Worm (Caenorhabditis elegans): Measurements from ENCODE around the gene F57A10.4.

F57A10.4 gene

DNA sequence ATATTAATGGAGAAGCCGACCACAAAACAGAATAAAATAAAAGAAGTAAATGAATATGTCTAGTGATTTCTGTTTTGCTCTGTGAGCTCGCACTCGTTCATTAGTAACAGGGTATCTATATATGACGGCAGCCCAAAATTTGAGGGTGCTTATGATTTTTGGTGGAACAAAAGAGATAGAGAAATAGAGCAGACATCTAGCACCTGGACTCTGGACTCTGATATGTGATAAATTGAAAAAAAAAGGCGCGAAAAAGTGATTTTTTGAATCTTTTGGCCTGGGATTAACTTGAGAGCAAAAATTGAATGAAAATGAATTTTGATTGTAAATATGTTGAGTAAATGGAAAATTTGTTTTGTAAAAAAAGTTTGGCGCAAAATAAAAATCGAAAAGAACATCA is 7.4 kb downstream of the F57A10.4 start, which contains the start of gene nhr-283:
Gene nhr-283, minus strand, starts transcription at position 101 of the 400 bp plus-strand sequence.
- TF ChIP-seq rnt-1 (tag; optimal IDR thresholded peaks at IDR 0.05) (no peak), elt-2 (tag; optimal IDR thresholded peaks at IDR 0.05) (no peak), hlh-30 (tag; optimal IDR thresholded peaks at IDR 0.05; ENCODE audit: insufficient read depth) (no peak), ceh-31 (tag; optimal IDR thresholded peaks at IDR 0.05) (no peak), C08G9.2 (tag; optimal IDR thresholded peaks at IDR 0.05) (no peak), odd-2 (tag; optimal IDR thresholded peaks at IDR 0.05) (no peak), ahr-1 (tag; optimal IDR thresholded peaks at IDR 0.05) (no peak), ceh-30 (tag; optimal IDR thresholded peaks at IDR 0.05) (no peak), pat-9 (tag; optimal IDR thresholded peaks at IDR 0.05) (no peak), K02D7.2 (tag; optimal IDR thresholded peaks at IDR 0.05) (no peak), hlh-13 (GFP tag; optimal IDR thresholded peaks at IDR 0.05) (no peak), nhr-232 (tag; optimal IDR thresholded peaks at IDR 0.05) (no peak), ceh-34 (tag; optimal IDR thresholded peaks at IDR 0.05) (no peak), sox-4 (tag; optimal IDR thresholded peaks at IDR 0.05) (no peak), ceh-2 (tag; optimal IDR thresholded peaks at IDR 0.05) (no peak), nhr-11 (tag; optimal IDR thresholded peaks at IDR 0.05) (no peak), ztf-16 (tag; optimal IDR thresholded peaks at IDR 0.05) (no peak), tbx-7 (tag; optimal IDR thresholded peaks at IDR 0.05) (no peak), T23F11.4 (GFP tag; optimal IDR thresholded peaks at IDR 0.05) (no peak), ceh-9 (tag; optimal IDR thresholded peaks at IDR 0.05) (no peak)

DNA sequence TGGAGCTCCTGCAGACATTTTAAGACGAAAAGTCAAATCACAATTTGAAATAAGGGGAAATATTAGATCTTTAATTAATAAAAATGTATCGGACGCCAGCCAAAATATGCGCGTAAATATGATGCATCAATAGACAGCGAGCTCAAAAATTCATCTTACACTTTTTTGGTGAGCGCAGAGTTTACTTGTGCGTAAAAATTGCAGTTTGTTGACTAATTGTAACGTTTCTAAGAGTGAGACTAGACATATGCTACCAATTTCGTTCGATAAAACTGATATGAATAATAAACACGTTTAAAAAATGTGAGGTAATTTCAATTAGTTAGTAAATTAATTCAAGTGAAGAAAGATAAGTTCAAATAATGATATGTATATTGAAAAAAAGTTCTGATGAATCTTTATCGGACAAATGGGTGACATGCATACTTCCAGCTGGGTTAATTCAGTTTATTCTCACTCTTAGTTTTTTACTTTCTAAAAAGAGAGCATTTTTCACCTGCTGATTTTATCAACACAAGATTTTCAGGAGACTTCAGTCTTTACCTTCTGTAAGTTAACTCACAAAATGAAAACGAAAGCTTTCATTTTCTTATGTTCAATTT is 10.0 kb downstream of the F57A10.4 start, which contains the start of the genes nhr-285 and irld-52:
Gene nhr-285, minus strand, starts transcription at position 101 of the 602 bp plus-strand sequence.
Gene irld-52, plus strand, starts transcription at position 552 of the 602 bp plus-strand sequence.
- no peak for TF ChIP-seq pag-3 (tag; optimal IDR thresholded peaks at IDR 0.05; ENCODE audit: borderline replicate concordance)
- TF ChIP-seq rnt-1 (tag; optimal IDR thresholded peaks at IDR 0.05): no peak
- no peak for TF ChIP-seq ceh-22 (tag; optimal IDR thresholded peaks at IDR 0.05)
- no peak for TF ChIP-seq ets-4 (tag; optimal IDR thresholded peaks at IDR 0.05)
- no peak for TF ChIP-seq lin-11 (tag; optimal IDR thresholded peaks at IDR 0.05)
- no peak for TF ChIP-seq fax-1 (tag; optimal IDR thresholded peaks at IDR 0.05)
- TF ChIP-seq nfya-1 (tag; optimal IDR thresholded peaks at IDR 0.05): no peak
- no peak for TF ChIP-seq ceh-2 (tag; optimal IDR thresholded peaks at IDR 0.05)
- no peak for TF ChIP-seq Y22D7AL.16 (tag; optimal IDR thresholded peaks at IDR 0.05)
- TF ChIP-seq pat-9 (tag; optimal IDR thresholded peaks at IDR 0.05): no peak
- TF ChIP-seq pha-4 (tag; optimal IDR thresholded peaks at IDR 0.05): no peak
- TF ChIP-seq ceh-18 (tag; optimal IDR thresholded peaks at IDR 0.05): no peak
- TF ChIP-seq K02D7.2 (tag; optimal IDR thresholded peaks at IDR 0.05): no peak

DNA sequence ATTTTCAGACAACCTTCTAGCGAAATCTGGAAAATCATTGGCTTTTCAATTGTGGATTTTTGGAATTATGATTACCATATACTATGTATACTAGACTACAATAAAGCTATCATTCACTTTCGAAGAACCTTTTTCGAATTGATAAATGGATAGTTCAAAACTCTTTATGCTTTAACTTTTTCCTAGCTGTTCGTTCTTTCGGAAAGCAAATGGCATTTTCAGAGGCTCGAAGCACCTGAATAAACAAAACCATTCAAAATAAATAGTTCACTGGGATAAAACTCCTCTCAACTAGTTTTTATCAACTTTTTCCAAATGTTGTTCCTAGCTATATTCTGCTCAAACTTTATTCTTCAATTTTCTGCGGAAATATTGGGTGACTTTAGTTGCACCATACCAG is 11.8 kb downstream of the F57A10.4 start, which contains the start of gene T26E4.2:
Gene T26E4.2, plus strand, starts transcription at position 301 of the 400 bp plus-strand sequence.
- TF ChIP-seq ceh-6 (GFP tag; optimal IDR thresholded peaks at IDR 0.05) (no peak), ztf-16 (tag; optimal IDR thresholded peaks at IDR 0.05) (no peak), unc-42 (tag; optimal IDR thresholded peaks at IDR 0.05) (no peak), unc-3 (GFP tag; conservative IDR thresholded peaks at IDR 0.05) (no peak), unc-3 (tag; optimal IDR thresholded peaks at IDR 0.05) (no peak), odd-2 (tag; optimal IDR thresholded peaks at IDR 0.05) (no peak), gmeb-2 (tag; optimal IDR thresholded peaks at IDR 0.05) (no peak)

DNA sequence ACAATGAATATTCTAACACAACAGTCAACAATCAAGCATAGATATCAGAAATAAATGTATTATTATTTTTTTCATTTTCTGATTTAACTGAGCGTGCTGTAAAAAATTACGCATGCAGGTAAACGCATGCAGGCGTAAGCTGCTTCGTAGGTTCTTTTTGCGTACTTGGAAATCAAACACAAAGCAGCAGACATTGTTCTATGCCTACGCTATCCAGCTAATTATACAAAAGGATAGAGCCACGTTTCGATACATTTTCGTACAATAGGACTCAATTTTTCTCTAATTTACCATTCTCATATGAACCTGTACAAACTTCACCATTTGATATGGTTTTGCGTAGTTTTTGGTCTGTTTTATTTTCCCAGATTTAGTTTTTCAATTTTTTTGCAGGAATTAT is 13.3 kb downstream of the F57A10.4 start, which contains the start of gene T26E4.3:
Gene T26E4.3, plus strand, starts transcription at position 301 of the 400 bp plus-strand sequence.
- TF ChIP-seq ama-1 (optimal IDR thresholded peaks at IDR 0.05) (no peak), che-1 (tag; optimal IDR thresholded peaks at IDR 0.05) (no peak), F13H6.1 (tag; optimal IDR thresholded peaks at IDR 0.05) (no peak), ceh-31 (tag; optimal IDR thresholded peaks at IDR 0.05) (no peak), syd-9 (tag; optimal IDR thresholded peaks at IDR 0.05) (no peak), hlh-8 (tag; optimal IDR thresholded peaks at IDR 0.05) (no peak), ceh-30 (tag; optimal IDR thresholded peaks at IDR 0.05) (no peak), ets-4 (tag; optimal IDR thresholded peaks at IDR 0.05) (no peak), fkh-10 (GFP tag; optimal IDR thresholded peaks at IDR 0.05) (no peak), madf-2 (tag; optimal IDR thresholded peaks at IDR 0.05) (no peak), ref-2 (tag; optimal IDR thresholded peaks at IDR 0.05) (no peak), sox-4 (tag; optimal IDR thresholded peaks at IDR 0.05) (no peak), pha-4 (tag; optimal IDR thresholded peaks at IDR 0.05) (no peak), ceh-34 (tag; optimal IDR thresholded peaks at IDR 0.05) (no peak), nfya-1 (tag; optimal IDR thresholded peaks at IDR 0.05) (no peak), fkh-6 (tag; optimal IDR thresholded peaks at IDR 0.05) (no peak), ceh-19 (GFP tag; optimal IDR thresholded peaks at IDR 0.05) (no peak), dmd-4 (tag; optimal IDR thresholded peaks at IDR 0.05; ENCODE audit: borderline replicate concordance) (no peak)
